Worm (Caenorhabditis elegans) whole organism, young adult: Measurements from ENCODE around the gene tbc-6.

Source experiments
- B0019.2 ChIP-seq: fragments of 200-800 bp; sonication (Bioruptor generic); conservative IDR thresholded peaks from 2 replicates; pipeline ENCODE4 v1.3.6; 2022; ENCODE audit warnings: missing genetic modification reagents, missing genetic modification characterization, missing compliant biosample characterization
- B0261.1 ChIP-seq: sonication (generic microtip); optimal IDR thresholded peaks from 2 replicates; lab custom pipeline; 2016; ENCODE audit warnings: mild to moderate bottlenecking, missing genetic modification characterization, moderate library complexity, missing compliant biosample characterization
- F10E7.11 ChIP-seq: sonication (generic microtip); optimal IDR thresholded peaks from 2 replicates; lab custom pipeline; 2017; ENCODE audit warnings: mild to moderate bottlenecking, missing genetic modification characterization, moderate library complexity, missing compliant biosample characterization
- F37B4.10 ChIP-seq: fragments of 200-800 bp; sonication (Bioruptor generic); IDR thresholded peaks from 2 replicates; pipeline ENCODE4 v1.3.6; 2022; ENCODE audit warnings: missing genetic modification characterization, missing compliant biosample characterization
- T26A5.8 ChIP-seq: sonication (generic microtip); optimal IDR thresholded peaks from 2 replicates; lab custom pipeline; 2016; ENCODE audit warnings: missing genetic modification characterization, missing compliant biosample characterization
- Y53F4B.3 ChIP-seq: fragments of 200-800 bp; sonication (Bioruptor generic); IDR thresholded peaks from 2 replicates; pipeline ENCODE4 v1.3.6; 2022; ENCODE audit warnings: missing genetic modification reagents, missing genetic modification characterization, missing compliant biosample characterization
- Y53G8AR.9 ChIP-seq: fragments of 200-800 bp; sonication (Bioruptor generic); conservative IDR thresholded peaks from 2 replicates; pipeline ENCODE4 v1.3.6; 2022; ENCODE audit warnings: missing genetic modification reagents, missing genetic modification characterization, missing compliant biosample characterization
- Y95B8A.8 ChIP-seq: fragments of 200-800 bp; sonication (Bioruptor generic); IDR thresholded peaks from 2 replicates; pipeline ENCODE4 v1.3.6; 2022; ENCODE audit warnings: missing genetic modification reagents, missing genetic modification characterization, missing compliant biosample characterization
- akir-1 ChIP-seq: fragments of 200-800 bp; sonication (Bioruptor generic); optimal IDR thresholded peaks from 2 replicates; lab custom pipeline; 2018; ENCODE audit warnings: mild to moderate bottlenecking, missing genetic modification characterization, moderate library complexity, missing compliant biosample characterization
- ama-1 ChIP-seq, 3 experiments: fragments of 150-350 bp in 1 of 3; sonication (generic microtip) in 2 of 3; optimal IDR thresholded peaks; 2 replicates each; lab custom pipeline; 2014 to 2018; ENCODE audit warnings: missing biosample characterization in 2 of 3, missing genetic modification characterization in 2 of 3, missing genetic modification reagents in 2 of 3
- aptf-3 ChIP-seq: fragments of 200-800 bp; sonication (Bioruptor generic); IDR thresholded peaks from 2 replicates; pipeline ENCODE4 v1.3.6; 2022; ENCODE audit warnings: missing genetic modification characterization, missing compliant biosample characterization
- atf-7 ChIP-seq: sonication (generic microtip); optimal IDR thresholded peaks from 2 replicates; lab custom pipeline; 2017; ENCODE audit warnings: mild to moderate bottlenecking, missing genetic modification characterization, missing compliant biosample characterization
- athp-1 ChIP-seq: sonication (generic microtip); optimal IDR thresholded peaks from 2 replicates; lab custom pipeline; 2017; ENCODE audit warnings: mild to moderate bottlenecking, missing genetic modification characterization, missing compliant biosample characterization
- attf-5 ChIP-seq: fragments of 200-800 bp; sonication (Bioruptor generic); optimal IDR thresholded peaks from 2 replicates; lab custom pipeline; 2018; ENCODE audit warnings: mild to moderate bottlenecking, missing genetic modification characterization, missing compliant biosample characterization
- bed-2 ChIP-seq: fragments of 200-800 bp; sonication (Bioruptor generic); IDR thresholded peaks from 2 replicates; pipeline ENCODE4 v1.3.6; 2022; ENCODE audit warnings: missing genetic modification reagents, missing genetic modification characterization, missing compliant biosample characterization
- ccch-3 ChIP-seq: fragments of 200-800 bp; sonication (Bioruptor generic); optimal IDR thresholded peaks from 2 replicates; lab custom pipeline; 2018; ENCODE audit warnings: mild to moderate bottlenecking, missing genetic modification characterization, missing compliant biosample characterization
- ceh-27 ChIP-seq: fragments of 200-800 bp; sonication (Bioruptor generic); optimal IDR thresholded peaks from 2 replicates; lab custom pipeline; 2018; ENCODE audit warnings: mild to moderate bottlenecking, missing genetic modification characterization, moderate library complexity, missing compliant biosample characterization
- ceh-58 ChIP-seq: fragments of 200-800 bp; sonication (Bioruptor generic); IDR thresholded peaks from 2 replicates; pipeline ENCODE4 v1.3.6; 2022; ENCODE audit warnings: missing genetic modification characterization, missing compliant biosample characterization
- dpff-1 ChIP-seq: sonication (generic microtip); optimal IDR thresholded peaks from 2 replicates; lab custom pipeline; 2017; ENCODE audit warnings: mild to moderate bottlenecking, missing genetic modification characterization, missing compliant biosample characterization
- ets-4 ChIP-seq: fragments of 200-800 bp; sonication (Bioruptor generic); optimal IDR thresholded peaks from 2 replicates; lab custom pipeline; 2018; ENCODE audit warnings: mild to moderate bottlenecking, missing genetic modification characterization, missing compliant biosample characterization
- fkh-3 ChIP-seq: sonication (generic microtip); optimal IDR thresholded peaks from 2 replicates; lab custom pipeline; 2016; ENCODE audit warnings: mild to moderate bottlenecking, missing genetic modification characterization, missing compliant biosample characterization
- gei-17 ChIP-seq: fragments of 200-800 bp; sonication (Bioruptor generic); optimal IDR thresholded peaks from 2 replicates; lab custom pipeline; 2018; ENCODE audit warnings: mild to moderate bottlenecking, missing genetic modification characterization, missing compliant biosample characterization
- him-1 ChIP-seq: sonication (generic microtip); optimal IDR thresholded peaks from 2 replicates; lab custom pipeline; 2016; ENCODE audit warnings: missing genotype, missing genetic modification reagents, missing genetic modification characterization, missing compliant biosample characterization
- hlh-12 ChIP-seq: sonication (generic microtip); optimal IDR thresholded peaks from 2 replicates; lab custom pipeline; 2016; ENCODE audit warnings: missing genetic modification characterization, missing compliant biosample characterization
- hlh-26 ChIP-seq: fragments of 200-800 bp; sonication (Bioruptor generic); conservative IDR thresholded peaks from 2 replicates; pipeline ENCODE4 v1.3.6; 2022; ENCODE audit warnings: missing genetic modification reagents, missing genetic modification characterization, missing compliant biosample characterization
- hmg-1.2 ChIP-seq: fragments of 200-800 bp; sonication (Bioruptor generic); IDR thresholded peaks from 2 replicates; pipeline ENCODE4 v1.3.6; 2022; ENCODE audit warnings: missing genetic modification reagents, missing genetic modification characterization, missing compliant biosample characterization
- hmg-20 ChIP-seq: fragments of 200-800 bp; sonication (Bioruptor generic); IDR thresholded peaks from 2 replicates; pipeline ENCODE4 v1.3.6; 2022; ENCODE audit warnings: missing genetic modification reagents, missing genetic modification characterization, missing compliant biosample characterization
- hsf-1 ChIP-seq: fragments of 200-800 bp; sonication (Bioruptor generic); IDR thresholded peaks from 2 replicates; pipeline ENCODE4 v1.3.6; 2022; ENCODE audit warnings: missing genetic modification reagents, missing genetic modification characterization, missing compliant biosample characterization
- lag-1 ChIP-seq: fragments of 200-800 bp; sonication (Bioruptor generic); IDR thresholded peaks from 2 replicates; pipeline ENCODE4 v1.3.6; 2022; ENCODE audit warnings: missing genetic modification reagents, missing genetic modification characterization, missing compliant biosample characterization
- lin-26 ChIP-seq: fragments of 200-800 bp; sonication (Bioruptor generic); IDR thresholded peaks from 2 replicates; pipeline ENCODE4 v1.3.6; 2022; ENCODE audit warnings: missing genetic modification reagents, missing genetic modification characterization, missing compliant biosample characterization
- lin-35 ChIP-seq, 3 experiments: fragments of 150-350 bp in 2 of 3; sonication (generic microtip) in 1 of 3; optimal IDR thresholded peaks; 2 replicates each; lab custom pipeline; 2014 to 2018; ENCODE audit warnings: missing biosample characterization in 3 of 3, missing genetic modification characterization in 3 of 3, missing genetic modification reagents in 3 of 3
- lir-1 ChIP-seq: fragments of 200-800 bp; sonication (Bioruptor generic); conservative IDR thresholded peaks from 2 replicates; pipeline ENCODE4 v1.3.6; 2022; ENCODE audit warnings: missing genetic modification reagents, missing genetic modification characterization, missing compliant biosample characterization
- lsl-1 ChIP-seq: fragments of 200-800 bp; sonication (Bioruptor generic); optimal IDR thresholded peaks from 2 replicates; lab custom pipeline; 2018; ENCODE audit warnings: mild to moderate bottlenecking, missing genetic modification characterization, moderate library complexity, missing compliant biosample characterization
- madf-6 ChIP-seq: fragments of 200-800 bp; sonication (Bioruptor generic); IDR thresholded peaks from 2 replicates; pipeline ENCODE4 v1.3.6; 2022; ENCODE audit warnings: missing genetic modification reagents, missing genetic modification characterization, missing compliant biosample characterization
- mcd-1 ChIP-seq: fragments of 200-800 bp; sonication (Bioruptor generic); IDR thresholded peaks from 2 replicates; pipeline ENCODE4 v1.3.6; 2022; ENCODE audit warnings: missing genetic modification reagents, missing genetic modification characterization, missing compliant biosample characterization
- mel-28 ChIP-seq: sonication (generic microtip); optimal IDR thresholded peaks from 2 replicates; lab custom pipeline; 2016; ENCODE audit warnings: borderline replicate concordance, mild to moderate bottlenecking, missing genetic modification characterization, missing compliant biosample characterization
- mxl-1 ChIP-seq: sonication (generic microtip); optimal IDR thresholded peaks from 2 replicates; lab custom pipeline; 2016; ENCODE audit warnings: missing genetic modification characterization, missing compliant biosample characterization
- nfya-1 ChIP-seq: sonication (generic microtip); optimal IDR thresholded peaks from 2 replicates; lab custom pipeline; 2017; ENCODE audit warnings: antibody characterized with exemption, missing compliant biosample characterization, missing genetic modification characterization, borderline replicate concordance; ENCODE audit not compliant: insufficient read depth
- nfya-2 ChIP-seq: fragments of 200-800 bp; sonication (Bioruptor generic); IDR thresholded peaks from 2 replicates; pipeline ENCODE4 v1.3.6; 2022; ENCODE audit warnings: missing genetic modification reagents, missing genetic modification characterization, missing compliant biosample characterization
- nhr-27 ChIP-seq: fragments of 200-800 bp; sonication (Bioruptor generic); optimal IDR thresholded peaks from 2 replicates; lab custom pipeline; 2018; ENCODE audit warnings: mild to moderate bottlenecking, missing genetic modification characterization, moderate library complexity, missing compliant biosample characterization
- nhr-80 ChIP-seq: sonication (generic microtip); optimal IDR thresholded peaks from 2 replicates; lab custom pipeline; 2016; ENCODE audit warnings: missing genetic modification characterization, missing compliant biosample characterization
- snpc-3.4 ChIP-seq: sonication (generic microtip); optimal IDR thresholded peaks from 2 replicates; lab custom pipeline; 2017; ENCODE audit warnings: missing genetic modification characterization, mild to moderate bottlenecking, missing compliant biosample characterization, antibody characterized with exemption, moderate library complexity, missing genotype, missing genetic modification reagents
- snpc-4 ChIP-seq, 5 experiments: fragments of 150-350 bp in 1 of 5; sonication (generic microtip) in 4 of 5; optimal IDR thresholded peaks; 2 replicates each; lab custom pipeline; 2014 to 2018; ENCODE audit warnings: missing genetic modification characterization in 5 of 5, missing biosample characterization in 3 of 5, antibody characterized with exemption in 2 of 5, mild to moderate bottlenecking in 2 of 5, missing compliant biosample characterization in 2 of 5, missing genotype in 2 of 5, moderate library complexity in 2 of 5, missing genetic modification reagents in 1 of 5
- somi-1 ChIP-seq: fragments of 200-800 bp; sonication (Bioruptor generic); optimal IDR thresholded peaks from 2 replicates; lab custom pipeline; 2018; ENCODE audit warnings: mild to moderate bottlenecking, missing genetic modification characterization, missing compliant biosample characterization
- xnd-1 ChIP-seq: sonication (generic microtip); optimal IDR thresholded peaks from 2 replicates; lab custom pipeline; 2016; ENCODE audit warnings: missing genotype, missing genetic modification reagents, missing genetic modification characterization, missing compliant biosample characterization

tbc-6 gene

ce11 chrII:6853059-6853466 lies 5.1 kb downstream of the tbc-6 start (continued):
- no peak for TF ChIP-seq hsf-1 (GFP tag; lab: Robert Waterston, UW)
- TF ChIP-seq T26A5.8 (tag; lab: Kevin White, UChicago): no peak

DNA sequence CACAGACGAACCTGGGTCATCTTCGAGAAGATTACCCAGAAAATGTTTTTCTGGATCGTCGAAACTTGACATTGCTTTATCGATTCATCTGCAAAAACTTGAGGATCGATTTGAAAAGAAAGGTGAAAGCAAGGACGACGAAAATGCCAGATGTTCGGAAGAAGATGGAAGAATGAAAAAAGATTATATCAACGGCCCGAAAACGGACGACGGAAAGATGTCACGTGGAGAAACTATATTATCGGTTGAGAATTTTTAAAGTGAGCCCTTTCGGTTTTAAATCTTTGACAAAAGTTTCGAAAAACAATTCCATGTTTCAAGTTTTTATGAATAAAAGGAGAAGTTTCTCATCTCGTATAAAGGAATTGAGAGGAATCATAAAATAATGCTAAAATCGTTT lies 10.3 kb downstream of the tbc-6 start, which contains the start of gene dnj-5:
Gene dnj-5 (minus strand): TSS at position 101 of the 400 bp plus-strand sequence.
- TF ChIP-seq somi-1 (GFP tag; lab: Kevin White, UChicago): no peak
- TF ChIP-seq fkh-3 (tag; lab: Kevin White, UChicago): no peak
- no peak for TF ChIP-seq lsl-1 (GFP tag; lab: Kevin White, UChicago)
- TF ChIP-seq, all 124 proteins: peak for 0

DNA sequence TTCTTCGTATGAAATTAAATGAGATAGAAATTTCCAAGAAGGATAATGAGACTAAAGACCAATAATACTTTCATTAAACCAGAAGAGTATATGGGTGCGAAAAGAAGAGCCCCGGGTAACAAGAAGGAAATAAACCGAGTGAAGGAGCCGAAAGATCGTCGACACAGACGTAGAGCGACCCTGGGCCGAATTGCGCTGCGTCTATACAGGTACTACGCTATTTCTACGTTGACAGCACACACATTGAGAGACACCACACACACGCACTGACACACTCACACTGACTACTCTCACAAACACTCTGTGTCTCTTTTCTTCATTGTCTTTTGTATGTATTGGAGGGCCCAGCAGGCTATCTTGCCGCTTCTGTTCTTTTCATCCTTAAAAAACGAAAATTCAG lies 10.9 kb downstream of the tbc-6 start:
- TF ChIP-seq dpff-1 (tag; lab: Kevin White, UChicago) (no peak), ceh-27 (GFP tag; lab: Kevin White, UChicago) (no peak), madf-6 (GFP tag; lab: Robert Waterston, UW) (no peak), snpc-3.4 (tag; lab: Kevin White, UChicago) (no peak), xnd-1 (no peak), F10E7.11 (tag; lab: Kevin White, UChicago) (no peak), lir-1 (GFP tag; lab: Robert Waterston, UW) (no peak), nhr-27 (tag; lab: Kevin White, UChicago) (no peak), bed-2 (GFP tag; lab: Robert Waterston, UW) (no peak), lin-26 (GFP tag; lab: Robert Waterston, UW) (no peak), B0261.1 (tag; lab: Kevin White, UChicago) (no peak), gei-17 (GFP tag; lab: Kevin White, UChicago) (no peak), hmg-1.2 (GFP tag; lab: Robert Waterston, UW) (peak; percentile 84; the same call in 1 of the 2 replicates), mcd-1 (GFP tag; lab: Robert Waterston, UW) (no peak), nfya-1 (tag; lab: Kevin White, UChicago) (no peak), Y53F4B.3 (GFP tag; lab: Robert Waterston, UW) (no peak), lag-1 (GFP tag; lab: Robert Waterston, UW) (no peak), aptf-3 (GFP tag; lab: Robert Waterston, UW) (no peak), nhr-80 (tag; lab: Kevin White, UChicago) (peak; percentile 61), mxl-1 (no peak), him-1 (tag; lab: Kevin White, UChicago) (no peak), hlh-26 (no peak), mel-28 (tag; lab: Kevin White, UChicago) (no peak), akir-1 (GFP tag; lab: Kevin White, UChicago) (no peak), atf-7 (tag; lab: Kevin White, UChicago) (no peak), hlh-12 (no peak), Y53G8AR.9 (GFP tag; lab: Robert Waterston, UW) (no peak), Y95B8A.8 (no peak), ama-1 (optimal IDR thresholded peaks at IDR 0.05; lab: Kevin White, UChicago) (no peak), ama-1 (GFP tag; optimal IDR thresholded peaks at IDR 0.05; lab: Kevin White, UChicago) (no peak), fkh-3 (tag; lab: Kevin White, UChicago) (no peak), nfya-2 (no peak), snpc-4 (GFP tag; optimal IDR thresholded peaks at IDR 0.05; lab: Kevin White, UChicago) (no peak), snpc-4 (tag; optimal IDR thresholded peaks at IDR 0.05; lab: Kevin White, UChicago) (peak in 1 of 4 experiments; percentile 1), ets-4 (no peak), ccch-3 (GFP tag; lab: Kevin White, UChicago) (no peak), ceh-58 (GFP tag; lab: Robert Waterston, UW) (no peak), athp-1 (tag; lab: Kevin White, UChicago) (no peak), F37B4.10 (GFP tag; lab: Robert Waterston, UW) (no peak), attf-5 (GFP tag; lab: Kevin White, UChicago) (no peak), lin-35 (GFP tag; optimal IDR thresholded peaks at IDR 0.05; lab: Kevin White, UChicago) (peak in 1 of 3 experiments; percentile 11), hmg-20 (GFP tag; lab: Robert Waterston, UW) (no peak), B0019.2 (GFP tag; lab: Robert Waterston, UW) (no peak)
